Worm (Caenorhabditis elegans): Measurements from ENCODE around the gene scl-1.
A peak's percentile ranks its signal among the peaks of the same experiment; 100 is the strongest.

The scl-1 gene

DNA sequence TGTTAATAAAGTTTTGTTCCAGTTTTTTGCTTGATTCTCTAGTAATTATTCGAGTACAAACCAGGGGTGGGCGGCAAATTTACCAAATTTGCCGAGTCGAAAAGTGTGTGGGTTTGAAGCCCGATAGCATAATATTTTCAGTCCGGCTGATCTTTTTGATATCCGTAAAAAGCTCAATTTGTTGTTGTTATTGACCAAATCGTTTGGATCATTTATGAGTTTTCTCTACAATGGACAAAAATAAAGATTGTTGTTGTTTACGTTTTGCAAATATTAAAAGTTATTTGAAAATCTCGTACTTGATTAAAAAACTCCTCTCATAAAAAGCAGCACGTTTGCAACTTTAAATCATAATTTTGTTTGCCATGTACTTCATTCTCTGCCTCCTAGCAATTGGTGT, at the start of gene scl-1:
scl-1 (plus strand) TSS at position 301 of the 400 bp plus-strand sequence.
- TF ChIP-seq ztf-29 (GFP tag; IDR thresholded peaks at IDR 0.05) (no peak), ztf-23 (GFP tag; IDR thresholded peaks at IDR 0.05) (no peak), T22C8.4 (GFP tag; IDR thresholded peaks at IDR 0.05) (no peak), cog-1 (tag; optimal IDR thresholded peaks at IDR 0.05) (no peak), ref-1 (GFP tag; conservative IDR thresholded peaks at IDR 0.05) (no peak), flt-1 (GFP tag; IDR thresholded peaks at IDR 0.05) (no peak), klf-2 (GFP tag; conservative IDR thresholded peaks at IDR 0.05) (no peak), med-1 (GFP tag; optimal IDR thresholded peaks at IDR 0.05; ENCODE audit: insufficient read depth) (no peak), tab-1 (GFP tag; IDR thresholded peaks at IDR 0.05) (no peak)

DNA sequence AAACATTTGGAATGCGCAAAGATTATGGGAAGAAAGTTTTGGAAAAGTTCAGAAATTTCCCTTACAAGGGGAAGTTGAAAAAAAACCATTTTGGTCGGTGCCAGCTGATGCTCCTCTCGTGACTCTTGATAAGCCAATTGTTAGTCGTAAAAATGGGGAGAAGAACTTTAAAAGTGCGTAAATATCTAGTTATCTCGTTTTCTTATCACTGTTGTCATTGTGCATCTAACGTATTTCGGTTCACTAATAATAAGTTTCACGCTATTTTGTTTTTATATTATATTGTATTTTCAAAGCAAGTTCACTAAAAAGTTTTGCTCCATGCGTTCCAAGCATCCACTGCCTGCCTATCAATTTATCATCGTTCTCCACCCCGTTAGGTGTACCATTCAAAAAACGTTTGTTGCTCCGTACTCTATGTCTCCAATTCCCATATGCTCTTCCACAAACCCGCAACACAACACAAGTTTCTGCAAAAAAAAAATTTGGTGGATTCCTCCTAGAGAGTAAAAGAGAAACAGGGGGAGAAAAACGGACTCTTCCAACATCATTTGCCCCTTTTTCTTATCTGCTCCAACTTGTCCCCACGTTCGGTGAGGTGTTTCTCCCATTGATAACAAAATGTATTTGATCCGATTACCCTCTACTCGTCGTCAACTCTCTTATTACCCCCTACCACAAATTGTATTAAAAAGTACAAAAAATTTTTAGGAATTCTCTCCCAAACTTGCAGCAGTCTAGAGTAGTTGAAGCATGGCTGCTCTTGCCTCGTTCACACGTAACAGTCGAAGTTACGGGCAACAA, 47.5 kb upstream of the scl-1 start, which contains the start of gene mbk-2:
mbk-2 (plus strand) TSS at position 754 of the 804 bp plus-strand sequence.
- TF ChIP-seq ztf-29 (GFP tag; IDR thresholded peaks at IDR 0.05) (no peak), klf-2 (GFP tag; conservative IDR thresholded peaks at IDR 0.05) (no peak), ref-1 (GFP tag; conservative IDR thresholded peaks at IDR 0.05) (no peak), cog-1 (tag; optimal IDR thresholded peaks at IDR 0.05) (no peak), ztf-23 (GFP tag; IDR thresholded peaks at IDR 0.05) (no peak), tab-1 (GFP tag; IDR thresholded peaks at IDR 0.05) (no peak), med-1 (GFP tag; optimal IDR thresholded peaks at IDR 0.05; ENCODE audit: insufficient read depth) (no peak)

DNA sequence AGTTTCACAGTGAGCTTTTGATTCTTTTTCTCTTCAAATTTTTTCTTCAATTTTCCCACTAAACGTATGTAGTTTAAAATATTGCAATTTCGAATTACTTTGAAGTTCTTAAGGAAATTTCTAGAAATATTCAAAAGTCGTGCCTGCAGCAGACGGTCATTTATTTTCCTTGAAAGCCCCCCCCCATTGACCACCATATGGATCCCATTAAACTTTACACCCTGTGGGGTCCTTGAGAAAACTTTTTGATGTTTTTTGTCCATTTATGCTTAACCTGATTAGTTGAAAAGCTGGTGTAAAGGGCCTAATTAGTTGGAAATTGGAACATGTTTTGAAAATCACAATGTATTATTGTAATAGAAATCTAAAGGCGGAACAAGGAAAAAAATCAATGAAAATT, 46.6 kb upstream of the scl-1 start:
- TF ChIP-seq ztf-29 (GFP tag; IDR thresholded peaks at IDR 0.05) (no peak), med-1 (GFP tag; optimal IDR thresholded peaks at IDR 0.05; ENCODE audit: insufficient read depth) (no peak), tab-1 (GFP tag; IDR thresholded peaks at IDR 0.05) (no peak), cog-1 (tag; optimal IDR thresholded peaks at IDR 0.05) (no peak), T22C8.4 (GFP tag; IDR thresholded peaks at IDR 0.05) (no peak), ztf-23 (GFP tag; IDR thresholded peaks at IDR 0.05) (no peak), ref-1 (GFP tag; conservative IDR thresholded peaks at IDR 0.05) (no peak), klf-2 (GFP tag; conservative IDR thresholded peaks at IDR 0.05) (no peak), flt-1 (GFP tag; IDR thresholded peaks at IDR 0.05) (no peak)

DNA sequence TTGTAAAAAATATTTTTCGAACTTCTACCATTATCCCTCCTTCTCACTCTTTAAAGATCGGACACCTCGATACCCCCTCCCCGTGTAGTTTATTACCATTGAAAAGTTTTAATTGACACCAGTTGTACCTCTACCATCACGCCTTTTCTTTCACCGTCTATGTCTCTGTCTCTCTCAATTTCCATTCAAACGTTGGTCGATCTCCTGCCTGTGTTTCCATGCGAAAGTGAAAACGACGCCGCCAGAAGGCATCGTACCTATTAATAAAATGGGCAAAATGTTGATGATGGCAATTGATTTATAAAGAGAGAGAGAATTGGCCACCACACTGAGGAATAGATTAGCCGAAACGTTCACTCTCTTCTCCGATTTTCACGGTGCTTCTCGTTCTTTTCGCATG, 42.9 kb upstream of the scl-1 start:
- TF ChIP-seq ztf-29 (GFP tag; IDR thresholded peaks at IDR 0.05): no peak
- TF ChIP-seq flt-1 (GFP tag; IDR thresholded peaks at IDR 0.05): no peak
- TF ChIP-seq T22C8.4 (GFP tag; IDR thresholded peaks at IDR 0.05): no peak
- no peak for TF ChIP-seq cog-1 (tag; optimal IDR thresholded peaks at IDR 0.05)
- no peak for TF ChIP-seq ztf-23 (GFP tag; IDR thresholded peaks at IDR 0.05)
- no peak for TF ChIP-seq ref-1 (GFP tag; conservative IDR thresholded peaks at IDR 0.05)
- TF ChIP-seq med-1 (GFP tag; optimal IDR thresholded peaks at IDR 0.05; ENCODE audit: insufficient read depth): no peak
- no peak for TF ChIP-seq tab-1 (GFP tag; IDR thresholded peaks at IDR 0.05)
- TF ChIP-seq klf-2 (GFP tag; conservative IDR thresholded peaks at IDR 0.05): no peak

DNA sequence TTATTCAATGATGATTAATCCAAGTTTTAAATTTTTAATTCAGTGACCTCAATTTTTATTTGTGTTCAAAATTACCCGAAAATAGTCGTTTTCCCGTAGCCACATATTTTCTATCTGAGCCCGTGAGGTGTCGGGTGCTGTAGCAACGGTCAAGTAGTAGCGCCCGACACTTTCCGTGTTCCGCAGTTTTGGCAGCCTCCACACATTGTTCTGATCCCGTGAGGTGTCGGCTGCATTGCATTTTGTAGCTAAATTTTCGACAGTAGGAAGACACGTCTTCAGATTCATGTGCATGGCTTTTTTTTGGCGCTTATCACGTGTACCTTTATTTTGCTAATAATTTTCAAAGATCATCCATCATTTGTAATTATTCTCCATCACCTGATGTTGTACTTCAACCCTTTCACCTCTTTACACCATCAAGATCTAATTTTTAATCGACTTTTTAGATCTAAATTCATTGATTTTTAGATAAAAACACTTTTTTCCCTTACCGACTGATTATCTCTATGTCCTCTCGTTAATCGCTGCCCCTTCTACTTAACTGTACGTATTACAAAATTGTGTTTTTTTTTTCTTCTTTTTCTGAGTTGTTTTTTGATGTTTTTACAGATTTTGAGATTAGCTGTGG, 42.3 kb upstream of the scl-1 start:
- TF ChIP-seq tab-1 (GFP tag; IDR thresholded peaks at IDR 0.05) (no peak), ztf-23 (GFP tag; IDR thresholded peaks at IDR 0.05) (no peak), med-1 (GFP tag; optimal IDR thresholded peaks at IDR 0.05; ENCODE audit: insufficient read depth) (no peak), ref-1 (GFP tag; conservative IDR thresholded peaks at IDR 0.05) (no peak), cog-1 (tag; optimal IDR thresholded peaks at IDR 0.05) (no peak), ztf-29 (GFP tag; IDR thresholded peaks at IDR 0.05) (no peak)

DNA sequence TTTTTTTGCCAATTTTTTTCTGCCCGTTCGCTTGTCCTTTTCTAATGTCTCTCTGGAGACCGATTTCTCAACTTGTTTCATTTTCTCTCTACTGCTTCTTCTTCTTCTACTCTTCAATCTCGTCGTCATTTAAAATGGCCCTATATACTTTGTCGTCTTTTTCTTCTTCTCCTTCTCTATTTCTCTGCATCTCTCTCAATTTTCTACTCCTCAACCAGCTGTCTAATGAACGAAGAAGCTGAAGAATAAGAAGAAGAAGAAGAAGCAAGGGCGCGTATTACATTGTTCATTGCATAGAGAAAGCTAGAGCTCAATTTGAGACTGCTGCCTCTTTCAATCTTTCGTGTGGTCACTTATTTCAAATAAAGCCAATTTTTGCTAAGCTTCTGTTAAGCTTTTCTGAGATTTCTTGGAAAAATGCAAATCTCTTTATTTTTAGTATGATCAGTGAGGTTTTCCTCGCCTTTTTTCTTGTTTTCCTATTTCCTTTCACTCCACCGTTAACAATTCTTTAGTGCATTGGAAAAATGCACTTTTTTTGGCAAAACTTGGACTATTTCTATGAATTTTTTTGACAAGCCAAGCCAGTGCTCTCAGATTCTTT, 40.2 kb upstream of the scl-1 start:
- TF ChIP-seq cog-1 (tag; optimal IDR thresholded peaks at IDR 0.05): peak; percentile 5
- no peak for TF ChIP-seq klf-2 (GFP tag; conservative IDR thresholded peaks at IDR 0.05)

DNA sequence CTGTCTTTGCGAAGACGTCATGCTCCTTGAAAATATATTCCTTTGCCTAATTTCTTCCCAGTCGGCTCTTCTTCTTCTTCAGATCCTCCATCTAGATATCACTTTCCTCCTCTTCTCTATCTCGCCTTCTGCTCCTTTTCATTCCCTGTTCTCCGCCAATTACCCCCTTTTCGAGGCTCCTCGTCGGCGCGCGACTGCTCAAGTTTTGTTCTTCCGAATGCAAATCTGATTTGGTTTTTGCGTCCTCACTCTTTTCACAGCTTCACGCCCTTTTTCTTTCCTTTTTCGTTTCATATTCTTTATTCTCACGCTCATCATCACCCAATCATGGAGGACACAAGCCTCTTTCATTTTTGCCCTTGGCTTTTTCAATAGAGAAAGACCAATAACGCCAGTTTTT, 39.3 kb upstream of the scl-1 start:
- TF ChIP-seq ztf-23 (GFP tag; IDR thresholded peaks at IDR 0.05) (0 out of 2 replicates have a peak, but pooled peaks have one; percentile 61), tab-1 (GFP tag; IDR thresholded peaks at IDR 0.05) (no peak)

DNA sequence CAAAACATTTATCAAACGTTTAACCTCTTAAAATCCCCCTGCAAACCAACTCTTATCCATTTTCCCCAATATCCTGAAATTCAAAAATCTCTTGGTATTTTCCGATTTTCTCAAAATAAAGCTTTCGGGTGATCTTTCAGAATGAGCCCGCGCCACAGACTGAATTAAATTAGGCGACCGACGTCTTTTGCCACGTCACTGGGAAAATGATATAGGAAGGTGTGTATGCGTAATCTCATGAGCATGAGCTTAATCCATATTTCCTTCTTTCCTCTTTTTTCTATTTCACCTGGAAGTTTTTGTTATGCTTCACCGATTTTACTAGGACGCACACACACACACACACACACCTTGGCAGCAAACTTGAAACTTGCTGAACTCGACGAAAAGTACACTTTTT, 35.1 kb upstream of the scl-1 start:
- TF ChIP-seq ztf-29 (GFP tag; IDR thresholded peaks at IDR 0.05) (no peak), med-1 (GFP tag; optimal IDR thresholded peaks at IDR 0.05; ENCODE audit: insufficient read depth) (no peak), klf-2 (GFP tag; conservative IDR thresholded peaks at IDR 0.05) (no peak), flt-1 (GFP tag; IDR thresholded peaks at IDR 0.05) (no peak), ref-1 (GFP tag; conservative IDR thresholded peaks at IDR 0.05) (no peak), ztf-23 (GFP tag; IDR thresholded peaks at IDR 0.05) (no peak), T22C8.4 (GFP tag; IDR thresholded peaks at IDR 0.05) (no peak), cog-1 (tag; optimal IDR thresholded peaks at IDR 0.05) (no peak), tab-1 (GFP tag; IDR thresholded peaks at IDR 0.05) (no peak)

DNA sequence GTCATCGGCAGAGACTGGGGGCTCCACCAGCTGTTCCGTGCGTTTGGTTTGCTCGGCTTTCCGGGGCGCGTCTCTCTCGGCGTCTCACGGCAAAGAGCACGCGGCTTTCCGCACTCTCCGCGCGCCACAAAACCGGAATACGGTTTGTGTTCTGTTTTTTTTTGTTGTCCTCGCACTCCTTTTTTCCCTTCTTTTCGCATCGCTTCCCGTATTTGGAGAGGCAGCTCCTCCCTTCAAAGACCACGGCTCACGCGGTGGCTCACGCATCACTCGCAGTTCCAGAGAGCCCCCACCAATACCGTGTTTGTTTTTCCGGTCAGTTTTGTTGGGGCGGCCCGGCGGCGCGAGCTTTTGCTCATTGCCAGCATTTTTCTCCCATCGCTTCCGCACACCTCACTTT, 33.2 kb upstream of the scl-1 start:
- TF ChIP-seq ztf-23 (GFP tag; IDR thresholded peaks at IDR 0.05) (0 out of 2 replicates have a peak, but pooled peaks have one; percentile 21), cog-1 (tag; optimal IDR thresholded peaks at IDR 0.05) (no peak)

DNA sequence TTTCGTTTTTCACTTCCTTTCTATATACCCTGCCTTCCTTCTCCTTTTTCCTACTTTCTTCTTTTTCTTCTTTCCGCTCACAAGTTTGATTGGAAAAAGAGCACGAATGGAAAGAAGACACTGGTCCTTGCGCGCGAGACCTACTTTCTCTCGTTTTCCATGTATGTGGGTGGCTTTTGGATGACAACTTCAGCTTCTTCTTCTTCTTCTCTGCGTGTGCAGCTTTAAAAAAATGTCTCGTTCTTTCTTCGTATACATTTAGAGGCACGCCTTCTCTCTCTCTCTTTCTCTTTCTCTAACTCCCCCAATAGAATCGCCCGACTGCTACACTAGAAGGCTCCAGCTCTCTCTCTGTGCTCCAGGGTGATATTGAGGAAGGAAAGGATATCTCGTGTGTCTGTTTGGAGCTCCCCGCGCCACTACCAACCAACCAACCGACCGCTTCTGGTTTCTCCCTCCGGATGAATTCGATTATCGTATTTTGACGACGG, 30.2 kb upstream of the scl-1 start:
- TF ChIP-seq tab-1 (GFP tag; IDR thresholded peaks at IDR 0.05): no peak
- TF ChIP-seq cog-1 (tag; optimal IDR thresholded peaks at IDR 0.05): no peak
- TF ChIP-seq med-1 (GFP tag; optimal IDR thresholded peaks at IDR 0.05; ENCODE audit: insufficient read depth): no peak
- TF ChIP-seq klf-2 (GFP tag; conservative IDR thresholded peaks at IDR 0.05): no peak
- TF ChIP-seq flt-1 (GFP tag; IDR thresholded peaks at IDR 0.05): no peak
- no peak for TF ChIP-seq T22C8.4 (GFP tag; IDR thresholded peaks at IDR 0.05)
- no peak for TF ChIP-seq ztf-23 (GFP tag; IDR thresholded peaks at IDR 0.05)
- no peak for TF ChIP-seq ref-1 (GFP tag; conservative IDR thresholded peaks at IDR 0.05)
- TF ChIP-seq ztf-29 (GFP tag; IDR thresholded peaks at IDR 0.05): no peak

Data from whole organism, midembryonic.